Worm (Caenorhabditis elegans): ENCODE measurements around the gene mxl-3.

Gene mxl-3

DNA sequence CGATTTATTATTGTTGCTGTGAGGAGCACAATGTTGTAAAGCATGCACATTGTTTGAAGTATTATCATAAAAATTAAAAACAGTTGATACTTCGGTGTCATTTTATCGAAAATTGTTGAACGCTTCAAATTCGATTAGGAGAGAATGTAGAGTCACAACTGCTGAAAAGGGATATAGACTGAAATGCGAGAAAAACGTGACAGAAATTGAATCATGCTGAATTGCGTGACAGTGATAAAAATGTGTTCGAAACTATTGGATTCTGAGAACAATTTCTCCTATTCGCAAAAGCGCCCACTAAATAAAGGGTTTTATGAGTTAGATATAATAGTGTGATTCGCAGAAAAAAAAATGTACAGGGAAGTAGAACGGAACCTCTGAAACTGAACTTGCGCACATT, 41.9 kb downstream of the mxl-3 start, which contains the start of gene srxa-8:
srxa-8 (minus strand) TSS at position 101 of the 400 bp plus-strand sequence.
- TF ChIP-seq ceh-43 (GFP tag; optimal IDR thresholded peaks at IDR 0.05) = no peak
- TF ChIP-seq bed-3 (GFP tag; optimal IDR thresholded peaks at IDR 0.05) = no peak
- TF ChIP-seq ztf-11 (tag; optimal IDR thresholded peaks at IDR 0.05) = no peak
- TF ChIP-seq ham-2 (GFP tag; optimal IDR thresholded peaks at IDR 0.05) = no peak
- TF ChIP-seq zip-8 (tag; optimal IDR thresholded peaks at IDR 0.05) = no peak
- TF ChIP-seq lin-13 (tag; optimal IDR thresholded peaks at IDR 0.05) = no peak
- no peak for TF ChIP-seq sptf-1 (tag; optimal IDR thresholded peaks at IDR 0.05)
- no peak for TF ChIP-seq blmp-1 (tag; optimal IDR thresholded peaks at IDR 0.05)
- TF ChIP-seq pha-4 (tag; optimal IDR thresholded peaks at IDR 0.05) = no peak

DNA sequence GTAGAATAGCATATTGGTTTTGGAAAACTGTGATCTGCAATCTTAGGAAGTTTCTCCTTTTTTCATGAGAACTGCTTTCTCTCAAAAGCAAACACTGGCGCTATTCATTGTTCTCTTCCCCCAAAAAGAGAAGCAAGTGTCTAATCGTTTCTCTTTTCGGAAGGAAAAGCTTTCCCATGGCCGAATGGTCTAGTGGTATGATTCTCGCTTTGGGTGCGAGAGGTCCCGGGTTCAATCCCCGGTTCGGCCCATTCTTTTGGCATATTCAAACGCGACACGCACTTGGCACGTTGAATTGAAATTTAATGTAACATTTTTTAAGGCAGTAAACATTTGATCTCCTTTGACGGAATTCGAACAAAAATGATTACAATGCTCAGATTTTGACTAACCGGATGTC, 42.8 kb downstream of the mxl-3 start:
- TF ChIP-seq mab-5 (tag; optimal IDR thresholded peaks at IDR 0.05) (no peak), zip-8 (tag; optimal IDR thresholded peaks at IDR 0.05) (no peak), bed-3 (GFP tag; optimal IDR thresholded peaks at IDR 0.05) (no peak), tbx-8 (GFP tag; optimal IDR thresholded peaks at IDR 0.05) (no peak), sem-2 (GFP tag; optimal IDR thresholded peaks at IDR 0.05) (no peak), nhr-12 (tag; optimal IDR thresholded peaks at IDR 0.05) (no peak), drap-1 (GFP tag; optimal IDR thresholded peaks at IDR 0.05) (no peak), mep-1 (tag; optimal IDR thresholded peaks at IDR 0.05) (no peak), sptf-1 (tag; optimal IDR thresholded peaks at IDR 0.05) (no peak), ceh-39 (tag; optimal IDR thresholded peaks at IDR 0.05) (no peak), blmp-1 (tag; optimal IDR thresholded peaks at IDR 0.05) (no peak), ceh-83 (GFP tag; optimal IDR thresholded peaks at IDR 0.05) (no peak), mls-2 (tag; optimal IDR thresholded peaks at IDR 0.05) (no peak), nhr-28 (tag; optimal IDR thresholded peaks at IDR 0.05) (no peak), nhr-237 (tag; optimal IDR thresholded peaks at IDR 0.05) (no peak), flh-1 (GFP tag; optimal IDR thresholded peaks at IDR 0.05) (no peak), ceh-43 (GFP tag; optimal IDR thresholded peaks at IDR 0.05) (no peak), hlh-1 (tag; optimal IDR thresholded peaks at IDR 0.05) (no peak), ham-2 (GFP tag; optimal IDR thresholded peaks at IDR 0.05) (no peak)

DNA sequence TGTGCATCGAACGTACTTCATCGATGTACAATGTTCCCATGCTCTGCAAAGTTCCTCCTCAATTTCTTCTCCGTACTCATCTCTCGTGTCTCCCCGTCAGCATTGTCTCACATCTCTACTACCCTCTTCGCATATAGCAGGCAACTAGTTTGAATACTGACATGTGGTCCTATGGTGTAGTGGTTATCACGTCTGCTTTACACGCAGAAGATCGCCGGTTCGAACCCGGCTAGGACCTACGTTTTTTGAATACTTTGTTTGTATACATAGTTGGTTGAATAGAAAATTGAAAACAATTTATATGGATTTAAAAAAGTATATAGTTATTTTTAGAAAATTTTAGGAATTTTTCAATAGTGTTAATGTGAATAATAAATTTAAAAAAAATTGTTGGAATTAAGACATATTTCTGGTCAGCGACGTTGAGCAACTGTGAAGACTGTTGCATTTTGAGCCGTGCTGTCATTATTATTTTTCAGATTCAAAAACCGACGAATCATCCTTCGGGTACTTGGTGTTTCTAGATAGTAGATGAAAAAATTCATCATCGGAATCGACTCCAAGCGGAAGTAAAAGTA, 43.6 kb downstream of the mxl-3 start:
- TF ChIP-seq flh-1 (GFP tag; optimal IDR thresholded peaks at IDR 0.05) = peak; percentile 83
- peak; percentile 93 for TF ChIP-seq ceh-43 (GFP tag; optimal IDR thresholded peaks at IDR 0.05)
- no peak for TF ChIP-seq nhr-2 (tag; optimal IDR thresholded peaks at IDR 0.05)
- peak; percentile 78 for TF ChIP-seq hlh-1 (tag; optimal IDR thresholded peaks at IDR 0.05)
- TF ChIP-seq ham-2 (GFP tag; optimal IDR thresholded peaks at IDR 0.05) = peak; percentile 94
- peak; percentile 90 for TF ChIP-seq bed-3 (GFP tag; optimal IDR thresholded peaks at IDR 0.05)
- peak; percentile 25 for TF ChIP-seq unc-39 (tag; optimal IDR thresholded peaks at IDR 0.05)
- no peak for TF ChIP-seq blmp-1 (tag; optimal IDR thresholded peaks at IDR 0.05)
- peak; percentile 90 for TF ChIP-seq mep-1 (tag; optimal IDR thresholded peaks at IDR 0.05)
- peak; percentile 78 for TF ChIP-seq lin-13 (tag; optimal IDR thresholded peaks at IDR 0.05)
- TF ChIP-seq lin-32 (GFP tag; optimal IDR thresholded peaks at IDR 0.05) = peak; percentile 90
- TF ChIP-seq pha-4 (tag; optimal IDR thresholded peaks at IDR 0.05) = peak; percentile 88
- TF ChIP-seq elt-1 (tag; optimal IDR thresholded peaks at IDR 0.05; ENCODE audit: borderline replicate concordance, insufficient read depth) = no peak
- peak; percentile 62 for TF ChIP-seq ces-1 (GFP tag; optimal IDR thresholded peaks at IDR 0.05)
- TF ChIP-seq snpc-4 (tag; optimal IDR thresholded peaks at IDR 0.05) = no peak
- peak; percentile 37 for TF ChIP-seq ceh-39 (tag; optimal IDR thresholded peaks at IDR 0.05)
- peak; percentile 55 for TF ChIP-seq ztf-11 (tag; optimal IDR thresholded peaks at IDR 0.05)
- no peak for TF ChIP-seq zip-8 (tag; optimal IDR thresholded peaks at IDR 0.05)
- peak; percentile 59 for TF ChIP-seq elt-3 (tag; optimal IDR thresholded peaks at IDR 0.05)
- TF ChIP-seq unc-120 (tag; optimal IDR thresholded peaks at IDR 0.05; ENCODE audit: poor library complexity, severe bottlenecking) = peak; percentile 93
- peak; percentile 96 for TF ChIP-seq mls-2 (tag; optimal IDR thresholded peaks at IDR 0.05)
- TF ChIP-seq sptf-1 (tag; optimal IDR thresholded peaks at IDR 0.05) = peak; percentile 97
- peak; percentile 91 for TF ChIP-seq sem-2 (GFP tag; optimal IDR thresholded peaks at IDR 0.05)
- TF ChIP-seq nhr-76 (tag; optimal IDR thresholded peaks at IDR 0.05) = no peak
- peak; percentile 86 for TF ChIP-seq unc-62 (GFP tag; optimal IDR thresholded peaks at IDR 0.05)
- TF ChIP-seq nhr-237 (tag; optimal IDR thresholded peaks at IDR 0.05) = peak; percentile 79
- TF ChIP-seq nhr-12 (tag; optimal IDR thresholded peaks at IDR 0.05) = no peak
- TF ChIP-seq cnd-1 (tag; optimal IDR thresholded peaks at IDR 0.05) = peak; percentile 96
- peak; percentile 20 for TF ChIP-seq nhr-28 (tag; optimal IDR thresholded peaks at IDR 0.05)
- TF ChIP-seq lsy-2 (tag; optimal IDR thresholded peaks at IDR 0.05) = peak; percentile 47
- peak; percentile 89 for TF ChIP-seq tbx-8 (GFP tag; optimal IDR thresholded peaks at IDR 0.05)
- TF ChIP-seq drap-1 (GFP tag; optimal IDR thresholded peaks at IDR 0.05) = peak; percentile 96
- peak; percentile 99 for TF ChIP-seq ceh-83 (GFP tag; optimal IDR thresholded peaks at IDR 0.05)
- TF ChIP-seq mab-5 (tag; optimal IDR thresholded peaks at IDR 0.05) = peak; percentile 56
- TF ChIP-seq M03D4.4 (tag; optimal IDR thresholded peaks at IDR 0.05) = peak; percentile 96
